Worm (Caenorhabditis elegans) whole organism, mixed stage, embryonic: Measurements from ENCODE around the gene bar-1.
A peak's percentile ranks its signal among the peaks of the same experiment; 100 is the strongest.

Experiments
- bed-3 ChIP-seq: fragments of 200-800 bp; sonication (Bioruptor generic); optimal IDR thresholded peaks from 3 replicates; lab custom pipeline; 2018; ENCODE audit warnings: mild to moderate bottlenecking, missing genetic modification characterization, moderate library complexity, missing compliant biosample characterization
- ceh-39 ChIP-seq: fragments of 150-350 bp; optimal IDR thresholded peaks from 2 replicates; lab custom pipeline; 2014; ENCODE audit warnings: missing biosample characterization, missing genetic modification characterization
- ceh-43 ChIP-seq: fragments of 200-800 bp; sonication (Bioruptor generic); optimal IDR thresholded peaks from 2 replicates; lab custom pipeline; 2018; ENCODE audit warnings: mild to moderate bottlenecking, missing genetic modification characterization, moderate library complexity, missing compliant biosample characterization
- ceh-83 ChIP-seq: fragments of 200-800 bp; sonication (Bioruptor generic); optimal IDR thresholded peaks from 2 replicates; lab custom pipeline; 2018; ENCODE audit warnings: mild to moderate bottlenecking, missing genetic modification characterization, missing compliant biosample characterization
- ces-1 ChIP-seq: fragments of 150-350 bp; optimal IDR thresholded peaks from 2 replicates; lab custom pipeline; 2014; ENCODE audit warnings: missing biosample characterization, missing genetic modification reagents, missing genetic modification characterization
- cnd-1 ChIP-seq: fragments of 200-800 bp; sonication (Bioruptor generic); optimal IDR thresholded peaks from 2 replicates; lab custom pipeline; 2018; ENCODE audit warnings: mild to moderate bottlenecking, missing genetic modification characterization, missing compliant biosample characterization
- drap-1 ChIP-seq: fragments of 200-800 bp; sonication (Bioruptor generic); optimal IDR thresholded peaks from 3 replicates; lab custom pipeline; 2018; ENCODE audit warnings: mild to moderate bottlenecking, missing genetic modification characterization, missing compliant biosample characterization
- elt-1 ChIP-seq: sonication (generic microtip); optimal IDR thresholded peaks from 2 replicates; lab custom pipeline; 2017; ENCODE audit warnings: missing genetic modification characterization, mild to moderate bottlenecking, missing compliant biosample characterization, antibody characterized with exemption, moderate library complexity, borderline replicate concordance; ENCODE audit not compliant: insufficient read depth
- ham-2 ChIP-seq: fragments of 200-800 bp; sonication (Bioruptor generic); optimal IDR thresholded peaks from 2 replicates; lab custom pipeline; 2018; ENCODE audit warnings: mild to moderate bottlenecking, missing genetic modification characterization, missing compliant biosample characterization
- hlh-1 ChIP-seq: fragments of 150-350 bp; optimal IDR thresholded peaks from 2 replicates; lab custom pipeline; 2014; ENCODE audit warnings: missing biosample characterization, missing genetic modification reagents, missing genetic modification characterization
- lin-13 ChIP-seq: fragments of 150-350 bp; optimal IDR thresholded peaks from 2 replicates; lab custom pipeline; 2014; ENCODE audit warnings: missing biosample characterization, missing genetic modification characterization
- lin-32 ChIP-seq: fragments of 200-800 bp; sonication (Bioruptor generic); optimal IDR thresholded peaks from 2 replicates; lab custom pipeline; 2018; ENCODE audit warnings: mild to moderate bottlenecking, missing genetic modification characterization, missing compliant biosample characterization
- lsy-2 ChIP-seq: fragments of 150-350 bp; optimal IDR thresholded peaks from 2 replicates; lab custom pipeline; 2014; ENCODE audit warnings: missing biosample characterization, missing genetic modification characterization
- mab-5 ChIP-seq: fragments of 150-350 bp; optimal IDR thresholded peaks from 2 replicates; lab custom pipeline; 2014; ENCODE audit warnings: missing biosample characterization, missing genetic modification characterization
- mep-1 ChIP-seq: fragments of 150-350 bp; optimal IDR thresholded peaks from 2 replicates; lab custom pipeline; 2017; ENCODE audit warnings: missing biosample characterization, missing genetic modification reagents, missing genetic modification characterization, inconsistent platforms
- mls-2 ChIP-seq: sonication (generic microtip); optimal IDR thresholded peaks from 2 replicates; lab custom pipeline; 2016; ENCODE audit warnings: mild to moderate bottlenecking, missing genetic modification characterization, moderate library complexity, missing compliant biosample characterization
- nhr-12 ChIP-seq: fragments of 150-350 bp; optimal IDR thresholded peaks from 2 replicates; lab custom pipeline; 2014; ENCODE audit warnings: missing biosample characterization, missing genetic modification characterization
- nhr-2 ChIP-seq: fragments of 150-350 bp; optimal IDR thresholded peaks from 2 replicates; lab custom pipeline; 2014; ENCODE audit warnings: missing biosample characterization, missing genetic modification characterization
- nhr-237 ChIP-seq: fragments of 150-350 bp; optimal IDR thresholded peaks from 2 replicates; lab custom pipeline; 2014; ENCODE audit warnings: missing biosample characterization, missing genetic modification characterization
- nhr-28 ChIP-seq: fragments of 150-350 bp; optimal IDR thresholded peaks from 2 replicates; lab custom pipeline; 2014; ENCODE audit warnings: missing biosample characterization, missing genetic modification characterization
- nhr-76 ChIP-seq: sonication (generic microtip); optimal IDR thresholded peaks from 2 replicates; lab custom pipeline; 2017; ENCODE audit warnings: missing biosample characterization, missing genetic modification characterization
- pha-4 ChIP-seq: fragments of 150-350 bp; optimal IDR thresholded peaks from 2 replicates; lab custom pipeline; 2018; ENCODE audit warnings: missing biosample characterization, missing genetic modification reagents, missing genetic modification characterization
- sptf-1 ChIP-seq: sonication (generic microtip); optimal IDR thresholded peaks from 2 replicates; lab custom pipeline; 2017; ENCODE audit warnings: mild to moderate bottlenecking, missing genetic modification characterization, moderate library complexity, missing compliant biosample characterization
- tbx-8 ChIP-seq: fragments of 200-800 bp; sonication (Bioruptor generic); optimal IDR thresholded peaks from 2 replicates; lab custom pipeline; 2018; ENCODE audit warnings: mild to moderate bottlenecking, missing genetic modification characterization, moderate library complexity, missing compliant biosample characterization
- unc-120 ChIP-seq: sonication (generic microtip); optimal IDR thresholded peaks from 2 replicates; lab custom pipeline; 2017; ENCODE audit warnings: missing genetic modification characterization, missing compliant biosample characterization; ENCODE audit not compliant: poor library complexity, severe bottlenecking
- unc-39 ChIP-seq: fragments of 150-350 bp; optimal IDR thresholded peaks from 2 replicates; lab custom pipeline; 2014; ENCODE audit warnings: missing biosample characterization, missing genetic modification characterization
- unc-62 ChIP-seq: fragments of 150-350 bp; optimal IDR thresholded peaks from 2 replicates; lab custom pipeline; 2014; ENCODE audit warnings: missing biosample characterization, missing genetic modification reagents, missing genetic modification characterization
- zip-8 ChIP-seq: fragments of 150-350 bp; optimal IDR thresholded peaks from 2 replicates; lab custom pipeline; 2014; ENCODE audit warnings: missing biosample characterization, missing genetic modification characterization
- ztf-11 ChIP-seq: fragments of 150-350 bp; optimal IDR thresholded peaks from 2 replicates; lab custom pipeline; 2014; ENCODE audit warnings: missing biosample characterization, missing genetic modification characterization

The bar-1 gene

DNA sequence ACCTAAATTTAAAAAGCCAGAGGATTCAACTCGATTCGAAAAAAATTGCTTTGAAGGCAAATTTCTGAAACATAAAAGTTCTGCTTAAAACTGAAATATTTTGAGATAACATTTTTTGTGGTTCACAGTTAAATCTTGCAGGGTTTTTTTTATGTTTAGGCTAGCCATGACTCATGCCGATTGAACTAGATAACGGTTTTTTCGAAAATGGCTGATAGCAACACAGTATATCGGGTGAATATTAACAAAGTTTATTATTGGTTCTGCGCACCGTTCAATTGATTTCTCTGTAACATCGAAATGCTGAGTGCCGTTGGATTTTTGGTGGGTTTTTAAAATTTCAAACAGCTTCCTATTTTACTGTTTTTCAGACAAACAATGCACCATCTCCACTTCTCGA lies 6.9 kb upstream of the bar-1 start, which contains the start of gene F43E12.1:
Gene F43E12.1, plus strand, starts transcription at position 301 of the 400 bp plus-strand sequence.
- TF ChIP-seq hlh-1 (tag; lab: Kevin White, UChicago) (no peak), unc-120 (no peak), mep-1 (tag; lab: Kevin White, UChicago) (no peak), nhr-2 (no peak), ztf-11 (tag; lab: Kevin White, UChicago) (no peak), ces-1 (GFP tag; lab: Kevin White, UChicago) (no peak), ceh-43 (GFP tag; lab: Kevin White, UChicago) (no peak)
- TF ChIP-seq, all 35 proteins: peak for 0

DNA sequence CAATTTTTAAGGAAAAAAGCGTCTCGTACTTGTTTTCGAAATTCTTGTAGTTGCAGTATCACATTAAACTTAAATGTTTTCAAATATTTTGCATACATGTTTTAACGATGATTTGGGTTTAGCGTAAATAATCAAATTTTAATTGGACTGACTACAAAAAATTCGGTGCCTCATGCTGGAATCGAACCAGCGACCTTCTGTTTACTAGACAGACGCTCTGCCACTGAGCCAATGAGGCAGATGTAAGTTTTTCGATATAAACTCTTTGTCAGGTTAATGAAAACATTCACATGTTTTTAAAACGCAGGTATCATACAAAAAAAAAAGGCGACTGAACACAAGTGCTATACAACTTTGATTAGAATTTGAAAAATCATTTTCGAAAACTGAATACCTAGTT lies 6.4 kb upstream of the bar-1 start:
- TF ChIP-seq ztf-11 (tag; lab: Kevin White, UChicago): no peak
- TF ChIP-seq nhr-12: no peak
- no peak for TF ChIP-seq hlh-1 (tag; lab: Kevin White, UChicago)
- no peak for TF ChIP-seq pha-4

DNA sequence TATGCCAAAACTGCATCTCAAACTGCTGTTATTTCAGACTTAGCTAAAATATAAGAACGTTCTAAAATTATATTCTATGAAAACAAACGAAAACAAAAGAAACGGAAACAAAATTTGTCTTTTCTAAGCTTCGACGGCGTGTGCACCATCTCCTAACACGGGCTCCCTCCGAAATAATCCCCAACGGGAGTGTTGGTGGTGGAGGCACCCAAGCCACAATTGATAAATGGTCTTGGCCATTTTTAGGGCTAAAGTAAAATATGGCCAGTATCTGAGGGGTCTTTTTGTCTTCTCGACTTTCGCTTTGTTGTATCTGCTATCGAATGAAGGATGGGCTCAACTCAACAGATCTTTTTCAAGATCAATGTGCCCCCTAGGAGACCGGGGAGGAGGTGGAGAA lies 5.0 kb upstream of the bar-1 start:
- no peak for TF ChIP-seq unc-39
- TF ChIP-seq lin-13 (tag; lab: Kevin White, UChicago): no peak
- TF ChIP-seq bed-3 (GFP tag; lab: Kevin White, UChicago): no peak
- no peak for TF ChIP-seq elt-1
- no peak for TF ChIP-seq nhr-2
- TF ChIP-seq ceh-83: no peak
- no peak for TF ChIP-seq sptf-1 (tag; lab: Kevin White, UChicago)
- no peak for TF ChIP-seq lin-32
- TF ChIP-seq lsy-2 (tag; lab: Kevin White, UChicago): no peak
- TF ChIP-seq, all 35 proteins: peak for 0

DNA sequence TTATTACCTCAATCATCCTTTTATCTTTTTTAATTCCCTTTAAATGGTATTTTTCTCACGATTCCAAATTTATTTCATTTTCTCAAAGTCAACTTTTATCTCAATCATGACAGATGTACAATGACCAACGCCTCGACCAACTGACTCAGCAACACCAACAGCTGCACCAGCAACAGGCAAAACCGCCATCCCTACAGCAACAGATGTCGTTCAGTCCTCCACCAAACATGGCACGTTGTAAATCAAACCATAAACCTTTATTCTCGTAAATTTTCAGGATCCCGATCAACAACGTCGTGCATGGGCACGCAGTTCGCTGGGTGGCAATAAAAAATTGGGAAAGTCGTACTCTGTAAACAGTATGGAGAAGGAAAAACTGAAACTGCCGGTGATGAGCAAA lies 7.7 kb downstream of the bar-1 start:
- peak; percentile 82 for TF ChIP-seq lin-32
- no peak for TF ChIP-seq ham-2 (GFP tag; lab: Kevin White, UChicago)
- TF ChIP-seq unc-62: peak; percentile 40
- TF ChIP-seq hlh-1 (tag; lab: Kevin White, UChicago): peak; percentile 99
- TF ChIP-seq bed-3 (GFP tag; lab: Kevin White, UChicago): no peak

DNA sequence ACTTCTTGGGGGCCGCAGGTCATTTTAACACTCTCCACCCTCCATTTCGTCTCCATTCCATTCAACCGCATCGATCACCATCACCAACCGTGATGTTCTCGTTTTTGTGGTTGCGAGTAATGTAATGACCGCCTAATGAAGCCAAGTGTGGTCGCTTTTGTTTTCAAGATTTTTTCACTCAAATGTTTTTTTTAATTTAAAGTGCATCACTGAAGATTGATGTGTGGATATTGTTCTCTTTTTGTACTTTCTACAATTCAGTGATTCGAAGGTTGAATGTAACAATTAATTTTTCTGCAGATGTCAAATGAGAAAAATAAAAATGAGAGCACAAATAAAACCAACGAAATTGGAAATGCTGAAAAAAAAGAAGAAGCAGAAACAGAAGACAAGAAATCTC lies 11.7 kb downstream of the bar-1 start, which contains the start of gene pgp-10:
Gene pgp-10, plus strand, starts transcription at position 301 of the 400 bp plus-strand sequence.
- TF ChIP-seq mab-5 (tag; lab: Kevin White, UChicago) (no peak), zip-8 (tag; lab: Kevin White, UChicago) (no peak), ces-1 (GFP tag; lab: Kevin White, UChicago) (no peak), cnd-1 (no peak), tbx-8 (GFP tag; lab: Kevin White, UChicago) (no peak), nhr-12 (no peak), nhr-76 (tag; lab: Kevin White, UChicago) (no peak), hlh-1 (tag; lab: Kevin White, UChicago) (no peak), nhr-28 (tag; lab: Kevin White, UChicago) (no peak), pha-4 (no peak), sptf-1 (tag; lab: Kevin White, UChicago) (no peak), lin-13 (tag; lab: Kevin White, UChicago) (no peak), mep-1 (tag; lab: Kevin White, UChicago) (no peak), elt-1 (no peak), nhr-237 (no peak), mls-2 (tag; lab: Kevin White, UChicago) (no peak), ceh-83 (no peak), ztf-11 (tag; lab: Kevin White, UChicago) (no peak)

DNA sequence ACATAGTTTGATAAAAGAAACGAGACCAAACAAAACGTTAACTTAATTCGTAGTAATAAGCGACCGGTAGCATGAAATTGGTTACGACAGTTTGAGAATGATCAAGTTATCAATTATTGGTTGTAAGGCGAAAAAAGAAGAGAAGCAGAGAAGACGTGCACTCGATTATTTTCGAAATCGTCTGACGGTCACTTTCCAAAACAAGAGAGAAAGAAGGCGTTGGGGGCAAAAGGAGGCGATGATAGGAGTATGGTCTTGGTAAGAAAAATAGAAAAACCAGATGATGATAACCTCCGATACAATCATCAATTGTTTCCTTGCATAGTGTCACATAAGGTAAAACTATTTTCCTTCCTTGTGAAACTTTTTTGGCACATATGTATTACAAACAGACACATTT lies 12.9 kb downstream of the bar-1 start:
- TF ChIP-seq zip-8 (tag; lab: Kevin White, UChicago) (no peak), cnd-1 (no peak), unc-39 (no peak), nhr-28 (tag; lab: Kevin White, UChicago) (no peak), ceh-83 (no peak), ces-1 (GFP tag; lab: Kevin White, UChicago) (no peak), ceh-39 (no peak), drap-1 (no peak), ham-2 (GFP tag; lab: Kevin White, UChicago) (no peak), unc-120 (no peak)
